Fruit fly (Drosophila melanogaster) whole organism, adult: ENCODE data around the gene mRpL36.

Source experiments
- CG11617 ChIP-seq: fragments of 200-800 bp; sonication (Bioruptor generic); optimal IDR thresholded peaks from 2 replicates; lab custom pipeline; 2017; ENCODE audit warnings: mild to moderate bottlenecking, missing biosample characterization, missing genetic modification reagents, missing genetic modification characterization
- CG14711 ChIP-seq: fragments of 200-800 bp; sonication (Bioruptor generic); optimal IDR thresholded peaks from 2 replicates; lab custom pipeline; 2018; ENCODE audit warnings: missing biosample characterization, mild to moderate bottlenecking, missing genetic modification characterization, moderate library complexity
- CG33017 ChIP-seq: fragments of 200-800 bp; sonication (Bioruptor generic); optimal IDR thresholded peaks from 2 replicates; lab custom pipeline; 2018; ENCODE audit warnings: missing biosample characterization, mild to moderate bottlenecking, missing genetic modification characterization, moderate library complexity
- CG5204 ChIP-seq: fragments of 200-800 bp; sonication (Bioruptor generic); optimal IDR thresholded peaks from 2 replicates; lab custom pipeline; 2016; ENCODE audit warnings: missing biosample characterization, missing genetic modification characterization
- CG7045 ChIP-seq: fragments of 200-800 bp; sonication (Bioruptor generic); optimal IDR thresholded peaks from 2 replicates; lab custom pipeline; 2017; ENCODE audit warnings: missing biosample characterization, mild to moderate bottlenecking, missing genetic modification characterization
- CG7101 ChIP-seq: fragments of 200-800 bp; sonication (Bioruptor generic); optimal IDR thresholded peaks from 2 replicates; lab custom pipeline; 2018; ENCODE audit warnings: missing biosample characterization, mild to moderate bottlenecking, missing genetic modification characterization, moderate library complexity
- Crg-1 ChIP-seq: fragments of 200-800 bp; sonication (Bioruptor generic); optimal IDR thresholded peaks from 2 replicates; lab custom pipeline; 2016; ENCODE audit warnings: missing biosample characterization, missing genetic modification characterization
- Hr96 ChIP-seq: fragments of 200-800 bp; sonication (Bioruptor generic); optimal IDR thresholded peaks from 2 replicates; lab custom pipeline; 2016; ENCODE audit warnings: missing biosample characterization, missing genetic modification characterization
- cic ChIP-seq: fragments of 200-800 bp; sonication (Bioruptor generic); optimal IDR thresholded peaks from 2 replicates; lab custom pipeline; 2017; ENCODE audit warnings: missing biosample characterization, mild to moderate bottlenecking, missing genetic modification characterization, moderate library complexity
- cnc ChIP-seq, 2 experiments: fragments of >200 bp; optimal IDR thresholded peaks; 2 replicates each; lab custom pipeline; 2017
- ovo ChIP-seq: fragments of 200-800 bp; sonication (Bioruptor generic); optimal IDR thresholded peaks from 2 replicates; lab custom pipeline; 2016; ENCODE audit warnings: missing biosample characterization, missing genetic modification characterization
- pad ChIP-seq: fragments of 200-800 bp; sonication (Bioruptor generic); optimal IDR thresholded peaks from 3 replicates; lab custom pipeline; 2017; ENCODE audit warnings: missing biosample characterization, missing genetic modification characterization, mild to moderate bottlenecking, moderate library complexity, missing genetic modification reagents
- tj ChIP-seq: fragments of 200-800 bp; sonication (Bioruptor generic); optimal IDR thresholded peaks from 3 replicates; lab custom pipeline; 2017; ENCODE audit warnings: missing biosample characterization, mild to moderate bottlenecking, missing genetic modification characterization, moderate library complexity
- toe ChIP-seq: fragments of 200-800 bp; sonication (Bioruptor generic); optimal IDR thresholded peaks from 2 replicates; lab custom pipeline; 2016; ENCODE audit warnings: missing biosample characterization, missing genetic modification characterization

- TF ChIP-seq cic (GFP tag; lab: Kevin White, UChicago) (peak; percentile 6), Crg-1 (no peak), ovo (no peak), Hr96 (GFP tag; lab: Kevin White, UChicago) (no peak), CG33017 (tag; lab: Kevin White, UChicago) (no peak), CG5204 (GFP tag; lab: Kevin White, UChicago) (peak; percentile 42), CG7101 (no peak), CG11617 (GFP tag; lab: Kevin White, UChicago) (no peak), CG7045 (GFP tag; lab: Kevin White, UChicago) (peak; percentile 38), toe (peak; percentile 34), CG14711 (peak; percentile 27), cnc (optimal IDR thresholded peaks at IDR 0.05; lab: Kevin White, UChicago) (no peak), pad (peak; percentile 54), tj (GFP tag; lab: Kevin White, UChicago) (no peak)
Measured at dm6 chr3L:8128396-8129050, 3.6 kb upstream of the mRpL36 start.
